Worm (Caenorhabditis elegans) whole organism, mixed stage, embryonic: Measurements from ENCODE around the gene dmsr-8.

Experiments used
- elt-3 ChIP-seq: fragments of 150-350 bp; optimal IDR thresholded peaks from 2 replicates; lab custom pipeline; 2014; ENCODE audit warnings: missing biosample characterization, missing genetic modification characterization
- lin-32 ChIP-seq: fragments of 200-800 bp; sonication (Bioruptor generic); optimal IDR thresholded peaks from 2 replicates; lab custom pipeline; 2018; ENCODE audit warnings: mild to moderate bottlenecking, missing genetic modification characterization, missing compliant biosample characterization
- lsy-2 ChIP-seq: fragments of 150-350 bp; optimal IDR thresholded peaks from 2 replicates; lab custom pipeline; 2014; ENCODE audit warnings: missing biosample characterization, missing genetic modification characterization
- nhr-76 ChIP-seq: sonication (generic microtip); optimal IDR thresholded peaks from 2 replicates; lab custom pipeline; 2017; ENCODE audit warnings: missing biosample characterization, missing genetic modification characterization
- pha-4 ChIP-seq: fragments of 150-350 bp; optimal IDR thresholded peaks from 2 replicates; lab custom pipeline; 2018; ENCODE audit warnings: missing biosample characterization, missing genetic modification reagents, missing genetic modification characterization
- snpc-4 ChIP-seq: fragments of 150-350 bp; optimal IDR thresholded peaks from 2 replicates; lab custom pipeline; 2014; ENCODE audit warnings: missing biosample characterization, missing genetic modification characterization
- sptf-1 ChIP-seq: sonication (generic microtip); optimal IDR thresholded peaks from 2 replicates; lab custom pipeline; 2017; ENCODE audit warnings: mild to moderate bottlenecking, missing genetic modification characterization, moderate library complexity, missing compliant biosample characterization
- unc-39 ChIP-seq: fragments of 150-350 bp; optimal IDR thresholded peaks from 2 replicates; lab custom pipeline; 2014; ENCODE audit warnings: missing biosample characterization, missing genetic modification characterization

ce11 chrV:10483995-10484394 lies 30.2 kb downstream of the dmsr-8 start:
- TF ChIP-seq sptf-1 (tag; lab: Kevin White, UChicago) (no peak), nhr-76 (tag; lab: Kevin White, UChicago) (no peak), snpc-4 (tag; lab: Kevin White, UChicago) (no peak), lsy-2 (tag; lab: Kevin White, UChicago) (no peak), unc-39 (tag; lab: Kevin White, UChicago) (no peak), pha-4 (tag; lab: Kevin White, UChicago) (no peak), lin-32 (GFP tag; lab: Kevin White, UChicago) (no peak), elt-3 (tag; lab: Kevin White, UChicago) (no peak)
